Fruit fly (Drosophila melanogaster): ENCODE measurements around the gene CG7330.

The CG7330 gene

DNA sequence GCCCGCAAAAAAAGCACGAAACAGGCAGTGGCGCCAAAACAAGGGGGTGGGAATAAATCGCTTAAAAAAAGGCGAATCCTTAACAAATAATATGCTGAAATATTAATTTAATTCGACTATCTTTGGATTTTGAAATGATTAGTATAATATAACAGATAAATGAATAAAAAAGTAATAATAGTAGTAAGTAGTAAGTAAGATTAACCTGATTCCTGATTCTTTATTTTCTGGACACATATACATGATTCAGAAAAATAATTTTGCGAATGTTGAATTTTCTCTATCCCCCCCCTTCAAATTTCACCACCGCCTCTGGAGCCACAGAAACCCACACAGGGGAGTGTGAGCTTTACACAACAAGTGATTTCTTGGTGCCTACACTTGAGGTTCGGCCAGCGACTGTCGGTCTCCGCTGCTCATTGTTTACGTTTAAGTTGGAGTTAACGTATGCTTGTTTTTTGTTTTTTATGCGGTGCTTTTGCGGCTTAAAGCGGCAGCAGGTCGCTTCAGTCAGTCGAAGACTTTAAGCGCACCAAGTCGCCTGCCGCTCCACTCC lies at the start of gene CG7330 (continued):
- TF ChIP-seq dan (GFP tag; IDR thresholded peaks at IDR 0.05) (no peak), CG18262 (tag; optimal IDR thresholded peaks at IDR 0.05) (peak; percentile 91), Hr78 (GFP tag; optimal IDR thresholded peaks at IDR 0.05) (peak in 1 of 2 experiments; percentile 82), unpg (GFP tag; optimal IDR thresholded peaks at IDR 0.05) (peak; percentile 92), ham (GFP tag; IDR thresholded peaks at IDR 0.05) (no peak), Spps (tag; optimal IDR thresholded peaks at IDR 0.05) (no peak), CG8924 (tag; optimal IDR thresholded peaks at IDR 0.05) (peak; percentile 97), HLHmδ (GFP tag; optimal IDR thresholded peaks at IDR 0.05) (no peak), CG3995 (GFP tag; optimal IDR thresholded peaks at IDR 0.05) (peak; percentile 71), sc (optimal IDR thresholded peaks at IDR 0.05) (no peak), sc (GFP tag; optimal IDR thresholded peaks at IDR 0.05) (peak; percentile 79), D19B (GFP tag; optimal IDR thresholded peaks at IDR 0.05) (peak; percentile 76), CG30431 (GFP tag; optimal IDR thresholded peaks at IDR 0.05) (peak; percentile 71), Gug (GFP tag; IDR thresholded peaks at IDR 0.05) (peak; percentile 79), CG9932 (GFP tag; IDR thresholded peaks at IDR 0.05) (peak; percentile 81), sd (tag; optimal IDR thresholded peaks at IDR 0.05) (peak; percentile 73), chn (GFP tag; optimal IDR thresholded peaks at IDR 0.05) (peak; percentile 29), repo (GFP tag; optimal IDR thresholded peaks at IDR 0.05) (no peak), Hand (GFP tag; optimal IDR thresholded peaks at IDR 0.05) (peak; percentile 85), CG10209 (GFP tag; optimal IDR thresholded peaks at IDR 0.05) (peak; percentile 95), bigmax (GFP tag; optimal IDR thresholded peaks at IDR 0.05) (no peak), Eip74EF (GFP tag; optimal IDR thresholded peaks at IDR 0.05) (peak in 1 of 2 experiments; percentile 95), jumu (GFP tag; optimal IDR thresholded peaks at IDR 0.05) (no peak), z (GFP tag; IDR thresholded peaks at IDR 0.05) (no peak), cato (GFP tag; optimal IDR thresholded peaks at IDR 0.05; ENCODE audit: borderline replicate concordance) (peak; percentile 88), CG34224 (GFP tag; IDR thresholded peaks at IDR 0.05; ENCODE audit: partially characterized antibody) (no peak), CG4282 (GFP tag; optimal IDR thresholded peaks at IDR 0.05) (no peak), CG6683 (GFP tag; optimal IDR thresholded peaks at IDR 0.05) (peak; percentile 86), H15 (GFP tag; IDR thresholded peaks at IDR 0.05) (peak; percentile 80; the same call in 2 of the 3 replicates), Atf6 (GFP tag; IDR thresholded peaks at IDR 0.05) (peak; percentile 89), CG15073 (GFP tag; optimal IDR thresholded peaks at IDR 0.05) (no peak), CG13123 (GFP tag; optimal IDR thresholded peaks at IDR 0.05) (peak; percentile 72), nerfin-2 (GFP tag; IDR thresholded peaks at IDR 0.05; ENCODE audit: partially characterized antibody) (no peak), ranshi (GFP tag; IDR thresholded peaks at IDR 0.05) (peak; percentile 81), rib (GFP tag; IDR thresholded peaks at IDR 0.05) (no peak; the same call in 1 of the 2 replicates), CG10959 (GFP tag; IDR thresholded peaks at IDR 0.05) (no peak), CG5180 (GFP tag; optimal IDR thresholded peaks at IDR 0.05) (peak; percentile 89), dmrt11E (tag; optimal IDR thresholded peaks at IDR 0.05) (no peak), CG7745 (tag; optimal IDR thresholded peaks at IDR 0.05) (no peak), Hr3 (GFP tag; optimal IDR thresholded peaks at IDR 0.05) (peak; percentile 90), CG12155 (GFP tag; optimal IDR thresholded peaks at IDR 0.05) (peak; percentile 86), Pdp1 (GFP tag; optimal IDR thresholded peaks at IDR 0.05) (peak; percentile 48), kay (GFP tag; optimal IDR thresholded peaks at IDR 0.05) (peak; percentile 77), luna (GFP tag; optimal IDR thresholded peaks at IDR 0.05) (no peak), CG30020 (tag; optimal IDR thresholded peaks at IDR 0.05) (peak; percentile 66), trem (tag; optimal IDR thresholded peaks at IDR 0.05) (peak; percentile 63), sob (GFP tag; IDR thresholded peaks at IDR 0.05) (peak; percentile 86), crp (GFP tag; optimal IDR thresholded peaks at IDR 0.05) (peak in 1 of 2 experiments; percentile 55), Elba2 (GFP tag; optimal IDR thresholded peaks at IDR 0.05) (no peak), CG13296 (GFP tag; optimal IDR thresholded peaks at IDR 0.05) (peak; percentile 96)

Data from whole organism, embryonic.